Worm (Caenorhabditis elegans) whole organism, late embryonic: ENCODE data around the gene sipa-1.

Experiments
- C08G9.2 ChIP-seq: sonication (generic microtip); optimal IDR thresholded peaks from 2 replicates; lab custom pipeline; 2016; ENCODE audit warnings: mild to moderate bottlenecking, missing genetic modification characterization, moderate library complexity, missing compliant biosample characterization
- C38D4.7 ChIP-seq: fragments of 200-800 bp; sonication (Bioruptor generic); optimal IDR thresholded peaks from 2 replicates; lab custom pipeline; 2018; ENCODE audit warnings: mild to moderate bottlenecking, missing genetic modification characterization, moderate library complexity, missing compliant biosample characterization
- F13H6.1 ChIP-seq: sonication (generic microtip); optimal IDR thresholded peaks from 2 replicates; lab custom pipeline; 2016; ENCODE audit warnings: missing genetic modification characterization, missing compliant biosample characterization
- K02D7.2 ChIP-seq: sonication (generic microtip); optimal IDR thresholded peaks from 2 replicates; lab custom pipeline; 2017; ENCODE audit warnings: mild to moderate bottlenecking, missing genetic modification characterization, missing compliant biosample characterization
- K09A11.1 ChIP-seq: sonication (generic microtip); optimal IDR thresholded peaks from 2 replicates; lab custom pipeline; 2017; ENCODE audit warnings: antibody characterized with exemption, mild to moderate bottlenecking, missing genetic modification characterization, missing compliant biosample characterization; ENCODE audit not compliant: insufficient read depth
- T23F11.4 ChIP-seq: fragments of 200-800 bp; sonication (Bioruptor generic); optimal IDR thresholded peaks from 2 replicates; lab custom pipeline; 2018; ENCODE audit warnings: mild to moderate bottlenecking, missing genetic modification characterization, missing compliant biosample characterization
- ahr-1 ChIP-seq: sonication (generic microtip); optimal IDR thresholded peaks from 2 replicates; lab custom pipeline; 2016; ENCODE audit warnings: missing genetic modification characterization, missing compliant biosample characterization
- ceh-18 ChIP-seq: sonication (generic microtip); optimal IDR thresholded peaks from 2 replicates; lab custom pipeline; 2016; ENCODE audit warnings: missing genetic modification characterization, missing compliant biosample characterization
- ceh-2 ChIP-seq: sonication (generic microtip); optimal IDR thresholded peaks from 2 replicates; lab custom pipeline; 2016; ENCODE audit warnings: missing genotype, missing genetic modification characterization, missing compliant biosample characterization
- ceh-22 ChIP-seq: sonication (generic microtip); optimal IDR thresholded peaks from 2 replicates; lab custom pipeline; 2017; ENCODE audit warnings: missing biosample characterization, missing genetic modification characterization
- ceh-24 ChIP-seq: sonication (generic microtip); optimal IDR thresholded peaks from 2 replicates; lab custom pipeline; 2016; ENCODE audit warnings: mild to moderate bottlenecking, missing genetic modification characterization, missing compliant biosample characterization
- ceh-30 ChIP-seq: fragments of 150-350 bp; optimal IDR thresholded peaks from 2 replicates; lab custom pipeline; 2014; ENCODE audit warnings: missing biosample characterization, missing genetic modification characterization
- ceh-34 ChIP-seq: sonication (generic microtip); optimal IDR thresholded peaks from 2 replicates; lab custom pipeline; 2016; ENCODE audit warnings: mild to moderate bottlenecking, missing genetic modification characterization, missing compliant biosample characterization
- ceh-6 ChIP-seq: fragments of 200-800 bp; sonication (Bioruptor generic); optimal IDR thresholded peaks from 2 replicates; lab custom pipeline; 2018; ENCODE audit warnings: mild to moderate bottlenecking, missing genetic modification characterization, missing compliant biosample characterization
- che-1 ChIP-seq: sonication (generic microtip); optimal IDR thresholded peaks from 2 replicates; lab custom pipeline; 2016; ENCODE audit warnings: mild to moderate bottlenecking, missing genetic modification characterization, missing compliant biosample characterization
- dmd-4 ChIP-seq: sonication (generic microtip); optimal IDR thresholded peaks from 2 replicates; lab custom pipeline; 2016; ENCODE audit warnings: borderline replicate concordance, missing genetic modification characterization, missing compliant biosample characterization
- dve-1 ChIP-seq: sonication (generic microtip); optimal IDR thresholded peaks from 2 replicates; lab custom pipeline; 2017; ENCODE audit warnings: antibody characterized with exemption, mild to moderate bottlenecking, missing genetic modification characterization, missing compliant biosample characterization
- elt-4 ChIP-seq: sonication (generic microtip); optimal IDR thresholded peaks from 2 replicates; lab custom pipeline; 2016; ENCODE audit warnings: missing genetic modification characterization, missing compliant biosample characterization
- fax-1 ChIP-seq: sonication (generic microtip); optimal IDR thresholded peaks from 2 replicates; lab custom pipeline; 2016; ENCODE audit warnings: missing genotype, missing genetic modification characterization, missing compliant biosample characterization
- fkh-10 ChIP-seq: fragments of 150-350 bp; optimal IDR thresholded peaks from 2 replicates; lab custom pipeline; 2014; ENCODE audit warnings: missing biosample characterization, missing genetic modification reagents, missing genetic modification characterization
- fkh-6 ChIP-seq: sonication (generic microtip); optimal IDR thresholded peaks from 2 replicates; lab custom pipeline; 2016; ENCODE audit warnings: missing genetic modification characterization, missing compliant biosample characterization
- gmeb-2 ChIP-seq: sonication (generic microtip); optimal IDR thresholded peaks from 2 replicates; lab custom pipeline; 2016; ENCODE audit warnings: missing genetic modification characterization, inconsistent platforms, missing compliant biosample characterization
- hlh-13 ChIP-seq: fragments of 200-800 bp; sonication (Bioruptor generic); optimal IDR thresholded peaks from 2 replicates; lab custom pipeline; 2018; ENCODE audit warnings: mild to moderate bottlenecking, missing genetic modification characterization, missing compliant biosample characterization
- lim-6 ChIP-seq: sonication (generic microtip); optimal IDR thresholded peaks from 2 replicates; lab custom pipeline; 2016; ENCODE audit warnings: missing genetic modification characterization, missing compliant biosample characterization
- madf-2 ChIP-seq: sonication (generic microtip); optimal IDR thresholded peaks from 2 replicates; lab custom pipeline; 2017; ENCODE audit warnings: missing genetic modification characterization, missing compliant biosample characterization
- nfya-1 ChIP-seq: sonication (generic microtip); optimal IDR thresholded peaks from 2 replicates; lab custom pipeline; 2017; ENCODE audit warnings: missing genetic modification characterization, mild to moderate bottlenecking, missing compliant biosample characterization, antibody characterized with exemption, moderate library complexity
- npax-4 ChIP-seq: sonication (generic microtip); optimal IDR thresholded peaks from 2 replicates; lab custom pipeline; 2016; ENCODE audit warnings: missing genetic modification characterization, missing compliant biosample characterization
- pag-3 ChIP-seq: sonication (generic microtip); optimal IDR thresholded peaks from 2 replicates; lab custom pipeline; 2016; ENCODE audit warnings: missing compliant biosample characterization, missing genetic modification characterization, borderline replicate concordance
- pat-9 ChIP-seq: fragments of 200-800 bp; sonication (Bioruptor generic); optimal IDR thresholded peaks from 2 replicates; lab custom pipeline; 2018; ENCODE audit warnings: mild to moderate bottlenecking, missing genetic modification characterization, moderate library complexity, missing compliant biosample characterization
- pha-2 ChIP-seq: sonication (generic microtip); optimal IDR thresholded peaks from 2 replicates; lab custom pipeline; 2017; ENCODE audit warnings: mild to moderate bottlenecking, missing genetic modification characterization, missing compliant biosample characterization
- ref-2 ChIP-seq: sonication (generic microtip); optimal IDR thresholded peaks from 2 replicates; lab custom pipeline; 2016; ENCODE audit warnings: missing genetic modification characterization, missing compliant biosample characterization
- rnt-1 ChIP-seq: sonication (generic microtip); optimal IDR thresholded peaks from 2 replicates; lab custom pipeline; 2016; ENCODE audit warnings: missing genetic modification characterization, missing compliant biosample characterization
- sdc-2 ChIP-seq: sonication (generic microtip); optimal IDR thresholded peaks from 2 replicates; lab custom pipeline; 2016; ENCODE audit warnings: missing genotype, missing genetic modification characterization, missing compliant biosample characterization
- sox-2 ChIP-seq: fragments of 200-800 bp; sonication (Bioruptor generic); IDR thresholded peaks from 2 replicates; pipeline ENCODE4 v1.3.6; 2022; ENCODE audit warnings: missing genetic modification reagents, missing genetic modification characterization, missing compliant biosample characterization
- syd-9 ChIP-seq: sonication (generic microtip); optimal IDR thresholded peaks from 2 replicates; lab custom pipeline; 2016; ENCODE audit warnings: mild to moderate bottlenecking, missing genetic modification characterization, moderate library complexity, missing compliant biosample characterization
- tbx-7 ChIP-seq: sonication (generic microtip); optimal IDR thresholded peaks from 2 replicates; lab custom pipeline; 2016; ENCODE audit warnings: missing genotype, missing genetic modification characterization, missing compliant biosample characterization
- unc-55 ChIP-seq: sonication (generic microtip); optimal IDR thresholded peaks from 2 replicates; lab custom pipeline; 2017; ENCODE audit warnings: missing biosample characterization, missing genetic modification reagents, missing genetic modification characterization

sipa-1 gene

DNA sequence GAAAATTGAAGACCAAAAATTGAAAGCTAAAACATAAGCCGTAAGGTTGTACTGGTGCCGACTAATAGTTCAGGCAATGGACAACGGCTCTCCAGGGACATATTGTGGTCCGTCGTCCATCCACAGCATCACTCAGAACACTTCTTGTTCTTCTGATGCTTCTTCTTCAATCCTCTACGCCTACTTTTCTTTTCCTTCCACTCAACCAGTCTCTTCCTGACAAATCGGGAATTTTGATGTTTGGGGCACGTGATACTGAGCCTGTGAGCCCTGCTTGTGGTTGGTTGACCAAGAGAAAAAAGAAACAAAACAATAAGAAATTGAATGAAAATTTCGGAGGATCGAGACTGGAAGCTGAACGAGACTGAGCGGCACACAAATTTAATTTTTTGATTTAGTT, 15.8 kb downstream of the sipa-1 start:
- TF ChIP-seq fkh-10 (GFP tag; lab: Kevin White, UChicago) = no peak
- no peak for TF ChIP-seq fax-1 (tag; lab: Kevin White, UChicago)
- no peak for TF ChIP-seq ceh-24 (tag; lab: Kevin White, UChicago)
- TF ChIP-seq K09A11.1 (tag; lab: Kevin White, UChicago) = no peak
- no peak for TF ChIP-seq ceh-30
- TF ChIP-seq madf-2 = no peak
- TF ChIP-seq F13H6.1 (tag; lab: Kevin White, UChicago) = no peak

DNA sequence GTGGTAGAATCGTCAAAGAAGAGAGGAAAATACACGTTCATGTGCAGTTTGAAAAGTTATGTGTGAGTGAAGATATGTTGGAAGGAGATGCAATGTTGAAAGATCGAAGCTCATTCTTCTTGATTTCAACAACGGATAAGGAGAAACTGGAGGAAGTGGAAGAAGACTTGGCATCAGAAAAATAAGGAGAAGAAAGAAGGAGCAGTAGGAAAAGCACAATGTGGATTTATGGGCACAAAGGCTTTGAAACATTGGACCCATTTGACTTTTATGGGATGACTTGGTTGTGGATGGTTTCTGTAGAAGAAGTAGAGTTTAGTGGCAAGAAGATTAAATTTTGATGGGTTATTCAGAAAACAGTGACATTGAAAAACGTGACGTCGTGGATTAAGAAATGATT, 17.0 kb downstream of the sipa-1 start:
- TF ChIP-seq rnt-1 (no peak), ceh-34 (no peak), C08G9.2 (tag; lab: Kevin White, UChicago) (no peak), fkh-10 (GFP tag; lab: Kevin White, UChicago) (no peak), sdc-2 (tag; lab: Kevin White, UChicago) (no peak), dmd-4 (tag; lab: Kevin White, UChicago) (no peak), gmeb-2 (no peak), tbx-7 (no peak), K02D7.2 (tag; lab: Kevin White, UChicago) (no peak), fax-1 (tag; lab: Kevin White, UChicago) (no peak), pag-3 (no peak), ahr-1 (tag; lab: Kevin White, UChicago) (no peak), hlh-13 (GFP tag; lab: Kevin White, UChicago) (no peak), F13H6.1 (tag; lab: Kevin White, UChicago) (no peak), ceh-2 (tag; lab: Kevin White, UChicago) (no peak), C38D4.7 (GFP tag; lab: Kevin White, UChicago) (no peak), npax-4 (tag; lab: Kevin White, UChicago) (no peak), elt-4 (tag; lab: Kevin White, UChicago) (no peak), fkh-6 (tag; lab: Kevin White, UChicago) (no peak), dve-1 (tag; lab: Kevin White, UChicago) (no peak)

DNA sequence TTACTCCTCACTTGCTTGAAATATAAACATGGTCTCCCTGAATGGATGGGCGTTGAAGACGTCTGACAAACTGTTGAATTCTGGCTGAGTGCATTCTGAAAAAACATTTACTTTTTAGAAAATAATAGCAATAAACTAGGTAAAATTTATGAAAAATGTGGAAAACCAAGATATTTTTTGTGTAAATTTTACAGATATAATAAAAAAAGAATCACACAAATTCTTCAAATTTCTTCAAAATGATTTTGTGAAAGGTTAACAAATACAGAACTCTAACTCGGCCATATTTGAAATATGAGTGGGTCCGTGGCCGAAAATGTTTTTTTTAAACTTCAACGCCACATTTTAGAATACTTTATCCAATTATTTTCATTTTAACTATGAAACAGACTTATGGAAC, 18.9 kb downstream of the sipa-1 start, which contains the start of gene glb-15:
glb-15 (minus strand) TSS at position 101 of the 400 bp plus-strand sequence.
- TF ChIP-seq T23F11.4 (no peak), lim-6 (tag; lab: Kevin White, UChicago) (no peak), fkh-10 (GFP tag; lab: Kevin White, UChicago) (no peak), ceh-6 (GFP tag; lab: Kevin White, UChicago) (no peak), ceh-18 (tag; lab: Kevin White, UChicago) (no peak), pat-9 (no peak), F13H6.1 (tag; lab: Kevin White, UChicago) (no peak), ref-2 (tag; lab: Kevin White, UChicago) (no peak), nfya-1 (tag; lab: Kevin White, UChicago) (no peak), che-1 (tag; lab: Kevin White, UChicago) (no peak), C08G9.2 (tag; lab: Kevin White, UChicago) (no peak), unc-55 (no peak), sox-2 (GFP tag; lab: Robert Waterston, UW) (no peak), ceh-22 (tag; lab: Kevin White, UChicago) (no peak), C38D4.7 (GFP tag; lab: Kevin White, UChicago) (no peak), syd-9 (tag; lab: Kevin White, UChicago) (no peak), elt-4 (tag; lab: Kevin White, UChicago) (no peak), ahr-1 (tag; lab: Kevin White, UChicago) (no peak)

DNA sequence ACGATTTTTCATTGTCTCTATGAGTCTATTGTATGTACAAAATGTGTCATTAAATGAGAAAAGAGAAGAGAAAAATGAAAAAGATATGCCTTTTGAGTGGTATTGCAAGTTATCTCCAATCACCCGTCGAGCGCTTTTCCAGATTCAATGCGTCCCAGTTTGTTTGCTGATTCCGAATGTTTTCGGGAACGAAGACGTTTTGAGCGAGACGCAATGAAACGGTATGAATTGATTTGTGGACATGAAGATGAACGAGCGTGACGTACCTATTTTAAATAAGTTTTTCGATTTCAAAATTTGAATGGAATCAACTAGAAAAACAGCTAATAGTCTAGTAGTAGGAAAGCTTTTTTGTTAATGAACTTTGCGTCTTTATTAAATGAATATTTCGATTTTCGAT, 20.3 kb downstream of the sipa-1 start:
- no peak for TF ChIP-seq pha-2 (tag; lab: Kevin White, UChicago)
